Worm (Caenorhabditis elegans): ENCODE results near the gene F17H10.2.

ce11 chrX:13139493-13139892, 25.9 kb downstream of the F17H10.2 start, which contains the start of gene ttr-34:
- TF ChIP-seq tbx-7 (tag; optimal IDR thresholded peaks at IDR 0.05) (no peak), ttx-3 (tag; optimal IDR thresholded peaks at IDR 0.05) (no peak), hlh-15 (tag; optimal IDR thresholded peaks at IDR 0.05) (no peak), ref-2 (tag; optimal IDR thresholded peaks at IDR 0.05) (no peak)

Data from whole organism, late embryonic.